Worm (Caenorhabditis elegans) whole organism, early embryonic: ENCODE results near the gene rnp-1.

Experiments used
- B0310.2 ChIP-seq: sonication (generic microtip); optimal IDR thresholded peaks from 2 replicates; lab custom pipeline; 2016; ENCODE audit warnings: mild to moderate bottlenecking, missing genetic modification characterization, missing compliant biosample characterization
- F13C5.2 ChIP-seq: sonication (generic microtip); optimal IDR thresholded peaks from 2 replicates; lab custom pipeline; 2017; ENCODE audit warnings: mild to moderate bottlenecking, missing genetic modification characterization, inconsistent platforms, missing compliant biosample characterization
- aly-1 ChIP-seq: sonication (generic microtip); optimal IDR thresholded peaks from 2 replicates; lab custom pipeline; 2016; ENCODE audit warnings: missing genetic modification characterization, missing compliant biosample characterization
- ama-1 ChIP-seq: fragments of 150-350 bp; optimal IDR thresholded peaks from 2 replicates; lab custom pipeline; 2014
- ceh-13 ChIP-seq: fragments of 200-800 bp; sonication (Bioruptor generic); optimal IDR thresholded peaks from 2 replicates; lab custom pipeline; 2018; ENCODE audit warnings: mild to moderate bottlenecking, missing genetic modification characterization, missing compliant biosample characterization
- ceh-36 ChIP-seq: sonication (generic microtip); optimal IDR thresholded peaks from 2 replicates; lab custom pipeline; 2016; ENCODE audit warnings: missing genetic modification characterization, inconsistent platforms, missing compliant biosample characterization
- ets-7 ChIP-seq: sonication (generic microtip); optimal IDR thresholded peaks from 2 replicates; lab custom pipeline; 2016; ENCODE audit warnings: missing genotype, missing genetic modification characterization, missing compliant biosample characterization
- flt-1 ChIP-seq: fragments of 200-800 bp; sonication (Bioruptor generic); IDR thresholded peaks from 2 replicates; pipeline ENCODE4 v1.3.6; 2022; ENCODE audit warnings: missing genetic modification characterization, missing compliant biosample characterization
- hmbx-1 ChIP-seq: sonication (generic microtip); optimal IDR thresholded peaks from 2 replicates; lab custom pipeline; 2016; ENCODE audit warnings: mild to moderate bottlenecking, missing genetic modification characterization, missing compliant biosample characterization
- hmg-4 ChIP-seq: fragments of 200-800 bp; sonication (Bioruptor generic); optimal IDR thresholded peaks from 2 replicates; lab custom pipeline; 2018; ENCODE audit warnings: mild to moderate bottlenecking, missing genetic modification characterization, missing compliant biosample characterization
- hnd-1 ChIP-seq: sonication (generic microtip); optimal IDR thresholded peaks from 2 replicates; lab custom pipeline; 2016; ENCODE audit warnings: missing genetic modification characterization, missing compliant biosample characterization
- pes-1 ChIP-seq: fragments of 200-800 bp; sonication (Bioruptor generic); IDR thresholded peaks from 2 replicates; pipeline ENCODE4 v1.3.6; 2022; ENCODE audit warnings: missing genetic modification reagents, missing genetic modification characterization, missing compliant biosample characterization
- scrt-1 ChIP-seq: fragments of 200-800 bp; sonication (Bioruptor generic); IDR thresholded peaks from 2 replicates; pipeline ENCODE4 v1.3.6; 2022; ENCODE audit warnings: missing genetic modification characterization, missing compliant biosample characterization
- sea-1 ChIP-seq: fragments of 200-800 bp; sonication (Bioruptor generic); conservative IDR thresholded peaks from 2 replicates; pipeline ENCODE4 v1.3.6; 2022; ENCODE audit warnings: missing genetic modification characterization, missing compliant biosample characterization
- tbx-11 ChIP-seq: fragments of 200-800 bp; sonication (Bioruptor generic); IDR thresholded peaks from 2 replicates; pipeline ENCODE4 v1.3.6; 2022; ENCODE audit warnings: missing genetic modification characterization, missing compliant biosample characterization
- tbx-37 ChIP-seq: fragments of 200-800 bp; sonication (Bioruptor generic); conservative IDR thresholded peaks from 2 replicates; pipeline ENCODE4 v1.3.6; 2022; ENCODE audit warnings: missing genetic modification reagents, missing genetic modification characterization, missing compliant biosample characterization
- tra-4 ChIP-seq: sonication (generic microtip); optimal IDR thresholded peaks from 2 replicates; lab custom pipeline; 2017; ENCODE audit warnings: missing genetic modification characterization, missing compliant biosample characterization

The rnp-1 gene

DNA sequence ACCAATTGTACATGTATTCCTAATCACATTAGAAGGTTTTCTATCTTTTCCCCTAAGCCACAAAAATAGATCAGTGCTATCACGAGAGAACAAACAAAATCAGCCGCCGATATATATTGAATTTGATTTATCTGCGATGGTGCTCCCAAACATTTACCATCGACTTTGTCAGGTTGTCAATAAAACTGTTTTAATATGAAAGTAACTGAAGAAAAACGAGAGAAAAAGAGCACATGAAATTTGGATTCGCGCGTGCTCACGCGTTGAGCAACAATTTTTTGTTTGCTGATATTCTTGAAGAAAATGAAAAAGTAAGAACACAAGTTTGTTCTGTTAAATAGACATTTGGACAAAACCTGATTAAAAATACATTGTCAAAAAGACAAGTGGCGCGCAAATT is 3.2 kb upstream of the rnp-1 start:
- TF ChIP-seq pes-1 (GFP tag; lab: Robert Waterston, UW) (no peak), tbx-11 (no peak), ama-1 (lab: Kevin White, UChicago) (no peak), hmg-4 (GFP tag; lab: Kevin White, UChicago) (no peak), ceh-13 (no peak), tbx-37 (GFP tag; lab: Robert Waterston, UW) (no peak), B0310.2 (tag; lab: Kevin White, UChicago) (no peak), hnd-1 (tag; lab: Kevin White, UChicago) (no peak), aly-1 (tag; lab: Kevin White, UChicago) (no peak), sea-1 (GFP tag; lab: Robert Waterston, UW) (no peak), flt-1 (no peak), ceh-36 (tag; lab: Kevin White, UChicago) (no peak)

DNA sequence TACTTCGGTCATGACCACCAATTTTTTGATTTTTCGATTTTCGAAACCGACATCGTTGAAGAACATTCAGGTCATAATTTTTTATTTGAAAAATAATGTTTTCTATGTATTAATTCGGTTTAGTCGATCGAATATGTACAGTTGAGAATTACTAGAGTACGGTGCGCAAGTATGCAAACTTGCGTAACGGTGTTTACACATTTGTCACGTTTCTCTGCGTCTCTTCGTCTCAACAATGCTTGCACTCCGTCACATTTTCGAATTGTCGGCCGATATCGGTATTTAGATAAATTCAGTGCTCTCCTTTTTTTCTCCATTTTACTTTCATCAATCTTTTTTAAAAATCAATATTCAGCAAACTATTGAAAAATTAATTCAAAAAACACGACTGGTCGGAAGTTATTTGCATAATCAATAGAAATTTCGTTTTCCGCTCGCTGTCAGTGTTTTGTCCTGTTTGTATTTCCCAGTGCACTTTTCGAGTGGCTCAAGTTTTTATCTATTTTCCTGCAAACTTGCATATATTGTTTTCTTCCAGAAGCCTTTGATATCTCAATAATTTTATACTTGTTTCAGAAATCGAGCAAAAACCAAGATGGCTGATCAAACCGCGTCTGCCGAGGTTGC is 1.0 kb upstream of the rnp-1 start, which contains the start of gene dpy-30:
dpy-30 (plus strand) TSS at position 577 of the 627 bp plus-strand sequence.
- TF ChIP-seq ceh-13 (no peak), pes-1 (GFP tag; lab: Robert Waterston, UW) (no peak), tbx-37 (GFP tag; lab: Robert Waterston, UW) (no peak), ama-1 (lab: Kevin White, UChicago) (no peak), F13C5.2 (peak; percentile 39), tra-4 (tag; lab: Kevin White, UChicago) (no peak), tbx-11 (no peak)

DNA sequence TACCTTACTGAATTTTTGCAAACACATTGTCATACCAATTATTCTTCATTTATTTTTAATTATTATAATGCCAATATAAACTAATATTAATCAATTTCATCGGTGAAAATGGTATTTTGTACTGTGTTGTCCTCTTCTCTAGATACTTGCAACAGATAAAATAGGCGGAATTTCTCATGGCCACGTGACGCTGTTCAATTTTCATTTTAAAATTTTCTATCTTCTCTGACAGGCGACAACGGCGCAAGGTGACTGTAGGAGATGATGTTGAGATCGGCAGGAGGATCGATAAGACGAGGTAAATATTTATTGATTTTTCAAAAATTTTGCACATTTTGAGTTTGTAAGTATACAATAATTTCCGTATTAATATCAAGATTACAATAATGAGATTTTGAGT is 2.2 kb downstream of the rnp-1 start, which contains the start of gene ogdh-2:
ogdh-2 (plus strand) TSS at position 233 of the 400 bp plus-strand sequence.
- no peak for TF ChIP-seq tbx-11
- no peak for TF ChIP-seq pes-1 (GFP tag; lab: Robert Waterston, UW)
- no peak for TF ChIP-seq B0310.2 (tag; lab: Kevin White, UChicago)
- no peak for TF ChIP-seq ama-1 (lab: Kevin White, UChicago)
- no peak for TF ChIP-seq aly-1 (tag; lab: Kevin White, UChicago)
- no peak for TF ChIP-seq ceh-13
- no peak for TF ChIP-seq scrt-1
- TF ChIP-seq F13C5.2: no peak
- no peak for TF ChIP-seq tbx-37 (GFP tag; lab: Robert Waterston, UW)
- TF ChIP-seq ets-7: no peak

DNA sequence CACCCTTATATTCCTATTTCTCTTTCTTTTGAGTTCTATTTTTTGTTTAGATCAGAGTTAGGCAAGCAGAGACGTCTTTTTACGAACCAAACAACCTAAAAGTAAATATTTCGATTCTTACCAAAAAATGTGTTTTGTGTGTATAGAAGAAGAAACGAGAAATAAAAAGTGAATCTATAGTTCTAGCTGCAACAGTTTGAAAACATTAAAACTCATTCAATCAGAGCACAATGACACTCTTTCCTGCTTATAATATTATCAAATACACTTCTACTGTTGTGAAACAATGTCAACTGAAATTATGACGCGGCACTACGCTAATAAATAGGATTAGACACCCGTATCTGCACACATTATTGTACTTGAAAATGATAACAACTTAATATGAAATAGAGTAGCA is 3.8 kb downstream of the rnp-1 start, which contains the start of gene ZK836.3:
ZK836.3 (minus strand) TSS at position 101 of the 400 bp plus-strand sequence.
- TF ChIP-seq B0310.2 (tag; lab: Kevin White, UChicago): no peak
- no peak for TF ChIP-seq ama-1 (lab: Kevin White, UChicago)
- no peak for TF ChIP-seq hmg-4 (GFP tag; lab: Kevin White, UChicago)
- no peak for TF ChIP-seq tbx-11
- no peak for TF ChIP-seq sea-1 (GFP tag; lab: Robert Waterston, UW)
- TF ChIP-seq hmbx-1 (tag; lab: Kevin White, UChicago): no peak
- TF ChIP-seq F13C5.2: no peak

DNA sequence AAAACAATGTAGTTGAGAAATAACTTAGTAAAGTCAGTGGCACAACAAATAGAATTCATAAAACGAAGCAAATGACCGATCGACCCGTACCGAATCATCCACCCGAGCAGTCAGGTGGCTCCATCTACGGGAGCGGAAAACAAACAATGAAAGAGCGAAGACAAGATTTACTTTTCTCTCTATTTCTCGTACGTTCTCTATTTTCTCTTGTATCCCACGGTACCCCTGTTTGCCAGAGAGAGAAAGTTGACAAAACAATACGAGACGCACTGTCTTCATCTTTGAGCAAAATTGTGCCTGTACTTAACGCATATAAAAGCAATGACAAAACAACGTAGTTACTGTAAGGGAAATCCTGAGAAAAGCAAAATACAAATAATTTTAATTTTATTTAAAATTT is 4.6 kb downstream of the rnp-1 start:
- TF ChIP-seq ama-1 (lab: Kevin White, UChicago) (no peak), sea-1 (GFP tag; lab: Robert Waterston, UW) (no peak), F13C5.2 (no peak), ceh-13 (no peak), hmbx-1 (tag; lab: Kevin White, UChicago) (no peak), tbx-11 (no peak), tbx-37 (GFP tag; lab: Robert Waterston, UW) (no peak), hmg-4 (GFP tag; lab: Kevin White, UChicago) (no peak), tra-4 (tag; lab: Kevin White, UChicago) (no peak), scrt-1 (no peak), flt-1 (no peak), B0310.2 (tag; lab: Kevin White, UChicago) (no peak), ets-7 (no peak), hnd-1 (tag; lab: Kevin White, UChicago) (no peak), aly-1 (tag; lab: Kevin White, UChicago) (no peak), pes-1 (GFP tag; lab: Robert Waterston, UW) (no peak), ceh-36 (tag; lab: Kevin White, UChicago) (no peak)

DNA sequence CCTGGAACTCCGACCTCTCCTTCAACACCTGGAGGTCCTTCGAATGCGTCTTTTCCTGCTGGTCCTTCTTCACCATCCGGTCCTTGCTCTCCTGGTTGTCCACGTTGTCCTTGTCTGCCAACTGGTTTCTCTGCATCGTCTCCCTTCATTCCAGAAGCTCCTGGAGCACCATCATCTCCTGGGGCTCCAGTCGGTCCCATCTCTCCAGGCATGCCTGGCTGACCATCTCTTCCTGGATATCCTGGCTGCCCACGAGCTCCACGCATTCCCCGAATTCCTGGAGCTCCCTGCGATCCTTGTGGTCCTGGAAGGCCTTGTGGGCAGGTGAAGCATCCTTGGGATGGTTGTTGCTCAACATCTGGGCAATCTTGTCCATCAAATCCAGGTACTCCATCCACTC is 5.7 kb downstream of the rnp-1 start:
- TF ChIP-seq ceh-13 (no peak), F13C5.2 (no peak), hnd-1 (tag; lab: Kevin White, UChicago) (no peak), ets-7 (no peak), aly-1 (tag; lab: Kevin White, UChicago) (no peak), hmg-4 (GFP tag; lab: Kevin White, UChicago) (no peak), tra-4 (tag; lab: Kevin White, UChicago) (no peak), B0310.2 (tag; lab: Kevin White, UChicago) (no peak), pes-1 (GFP tag; lab: Robert Waterston, UW) (no peak), sea-1 (GFP tag; lab: Robert Waterston, UW) (no peak), ceh-36 (tag; lab: Kevin White, UChicago) (no peak)

DNA sequence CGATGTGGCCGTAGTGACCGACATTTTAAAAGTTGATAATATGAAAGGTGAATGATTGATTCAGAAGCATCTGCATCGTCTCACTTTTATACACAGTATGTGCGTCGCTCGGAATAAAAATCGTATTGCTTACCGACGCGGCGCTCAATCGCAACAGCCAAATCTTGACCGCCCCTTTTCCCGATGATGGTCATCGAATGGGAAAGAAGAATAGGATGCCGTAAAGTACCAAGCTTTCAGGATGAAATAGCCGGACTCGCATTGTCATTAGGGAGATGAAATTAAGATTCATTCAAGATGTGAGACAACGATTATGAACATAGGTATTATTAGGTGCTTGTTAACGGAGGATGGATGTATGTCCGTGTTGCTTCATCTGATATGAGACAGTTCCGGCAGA is 6.5 kb downstream of the rnp-1 start, which contains the start of gene lon-3:
lon-3 (minus strand) TSS at position 101 of the 400 bp plus-strand sequence.
- no peak for TF ChIP-seq hmg-4 (GFP tag; lab: Kevin White, UChicago)
- TF ChIP-seq F13C5.2: no peak
- no peak for TF ChIP-seq tra-4 (tag; lab: Kevin White, UChicago)
- TF ChIP-seq hmbx-1 (tag; lab: Kevin White, UChicago): no peak
- TF ChIP-seq B0310.2 (tag; lab: Kevin White, UChicago): no peak
- TF ChIP-seq tbx-11: no peak
- TF ChIP-seq pes-1 (GFP tag; lab: Robert Waterston, UW): no peak

DNA sequence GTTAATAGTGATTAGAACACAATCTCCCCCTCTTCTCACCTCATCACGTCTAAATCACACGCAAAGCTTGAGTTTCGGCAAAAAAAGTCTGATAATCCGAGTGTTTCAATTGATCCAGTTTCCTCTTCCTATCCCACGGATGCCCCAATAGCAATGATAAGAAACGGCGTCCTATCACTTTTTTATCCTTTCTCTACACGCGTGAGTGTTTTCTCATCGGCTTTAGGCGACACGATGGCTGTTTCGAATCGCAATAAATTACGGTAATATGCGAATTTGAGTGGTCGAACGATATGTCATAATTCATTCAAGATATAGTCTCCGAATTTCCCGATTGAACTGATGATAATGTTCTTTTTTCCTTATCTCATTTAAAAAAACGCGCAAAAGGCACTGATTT is 7.4 kb downstream of the rnp-1 start:
- no peak for TF ChIP-seq ceh-36 (tag; lab: Kevin White, UChicago)
- no peak for TF ChIP-seq pes-1 (GFP tag; lab: Robert Waterston, UW)
- no peak for TF ChIP-seq sea-1 (GFP tag; lab: Robert Waterston, UW)
- no peak for TF ChIP-seq tbx-37 (GFP tag; lab: Robert Waterston, UW)
- TF ChIP-seq hmbx-1 (tag; lab: Kevin White, UChicago): no peak
- TF ChIP-seq ceh-13: no peak
- no peak for TF ChIP-seq ama-1 (lab: Kevin White, UChicago)
